Fruit fly (Drosophila melanogaster) whole organism, adult: Measurements from ENCODE around the gene CG14965.

ENCODE experiments used
- CG11617 ChIP-seq: fragments of 200-800 bp; sonication (Bioruptor generic); optimal IDR thresholded peaks from 2 replicates; lab custom pipeline; 2017; ENCODE audit warnings: mild to moderate bottlenecking, missing biosample characterization, missing genetic modification reagents, missing genetic modification characterization
- CG14711 ChIP-seq: fragments of 200-800 bp; sonication (Bioruptor generic); optimal IDR thresholded peaks from 2 replicates; lab custom pipeline; 2018; ENCODE audit warnings: missing biosample characterization, mild to moderate bottlenecking, missing genetic modification characterization, moderate library complexity
- CG5204 ChIP-seq: fragments of 200-800 bp; sonication (Bioruptor generic); optimal IDR thresholded peaks from 2 replicates; lab custom pipeline; 2016; ENCODE audit warnings: missing biosample characterization, missing genetic modification characterization
- CG7101 ChIP-seq: fragments of 200-800 bp; sonication (Bioruptor generic); optimal IDR thresholded peaks from 2 replicates; lab custom pipeline; 2018; ENCODE audit warnings: missing biosample characterization, mild to moderate bottlenecking, missing genetic modification characterization, moderate library complexity
- kay ChIP-seq: fragments of 200-800 bp; sonication (Bioruptor generic); peaks from one replicate; lab custom pipeline; 2016; ENCODE audit warnings: missing biosample characterization, missing genetic modification characterization, borderline replicate concordance
- pad ChIP-seq: fragments of 200-800 bp; sonication (Bioruptor generic); optimal IDR thresholded peaks from 3 replicates; lab custom pipeline; 2017; ENCODE audit warnings: missing biosample characterization, missing genetic modification characterization, mild to moderate bottlenecking, moderate library complexity, missing genetic modification reagents

DNA sequence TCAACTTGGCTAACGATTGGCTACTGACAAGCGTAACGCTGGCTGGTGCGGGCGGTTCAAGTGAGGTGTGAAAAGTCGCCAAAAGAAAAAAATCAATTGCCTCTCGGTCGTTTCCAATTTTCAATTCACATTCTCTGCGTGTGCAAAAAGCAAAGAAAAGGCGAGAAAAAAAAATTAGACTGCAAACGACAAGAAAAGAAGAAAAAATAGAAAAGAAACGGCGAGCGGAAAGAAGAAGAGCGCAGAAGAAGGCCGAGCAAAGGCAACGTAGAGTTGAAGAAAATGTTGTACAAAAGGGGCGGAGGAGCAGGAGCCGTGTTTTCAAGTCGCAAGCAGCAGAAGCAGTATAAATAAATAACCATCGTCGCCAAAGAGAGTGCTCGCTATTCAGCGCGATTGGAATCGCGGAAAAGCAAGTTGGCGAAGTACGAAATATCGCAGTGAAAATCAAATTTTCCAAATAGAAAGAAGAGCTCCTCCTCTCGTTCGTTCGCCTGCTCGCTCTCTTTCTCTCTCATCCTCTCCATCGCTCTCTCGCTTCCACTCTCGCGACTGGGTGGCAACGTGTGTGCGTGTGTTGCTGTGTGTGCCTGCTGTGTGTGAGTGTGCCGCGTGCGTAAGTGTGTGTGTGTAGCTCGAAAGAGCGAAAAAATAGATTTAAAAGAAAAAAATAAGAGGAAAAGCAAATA lies 33.6 kb upstream of the CG14965 start:
- TF ChIP-seq CG5204 (GFP tag; lab: Kevin White, UChicago) (no peak), kay (no peak), CG14711 (no peak), CG7101 (tag; lab: Kevin White, UChicago) (peak; percentile 25), CG11617 (GFP tag; lab: Kevin White, UChicago) (peak; percentile 49), pad (GFP tag; lab: Kevin White, UChicago) (peak; percentile 26)
